Fruit fly (Drosophila melanogaster) whole organism, prepupa: ENCODE data around the gene CG10513.

ENCODE experiments used
- CG6854 ChIP-seq: fragments of 200-800 bp; sonication (Bioruptor generic); optimal IDR thresholded peaks from 2 replicates; lab custom pipeline; 2017; ENCODE audit warnings: missing biosample characterization, mild to moderate bottlenecking, missing genetic modification characterization
- CG7368 ChIP-seq: fragments of 200-800 bp; sonication (Bioruptor generic); optimal IDR thresholded peaks from 3 replicates; lab custom pipeline; 2016; ENCODE audit warnings: missing biosample characterization, missing genetic modification characterization
- CG8119 ChIP-seq: fragments of 200-800 bp; sonication (Bioruptor generic); IDR thresholded peaks from 3 replicates; pipeline ENCODE4 v1.3.6; 2022; ENCODE audit warnings: missing biosample characterization, missing genetic modification characterization
- Hr38 ChIP-seq: sonication (Bioruptor generic); optimal IDR thresholded peaks from 2 replicates; lab custom pipeline; 2016; ENCODE audit warnings: missing biosample characterization, missing genetic modification characterization
- Hr39 ChIP-seq: fragments of 200-800 bp; sonication (Bioruptor generic); optimal IDR thresholded peaks from 2 replicates; lab custom pipeline; 2016; ENCODE audit warnings: missing biosample characterization, missing genetic modification characterization
- acj6 ChIP-seq: fragments of 200-800 bp; sonication (Bioruptor generic); optimal IDR thresholded peaks from 3 replicates; lab custom pipeline; 2016; ENCODE audit warnings: missing biosample characterization, missing genetic modification characterization
- dsx ChIP-seq: fragments of 200-800 bp; optimal IDR thresholded peaks from 3 replicates; lab custom pipeline; 2019; ENCODE audit warnings: missing biosample characterization, mild to moderate bottlenecking, missing genetic modification characterization, moderate library complexity; ENCODE audit not compliant: poor library complexity, severe bottlenecking
- esn ChIP-seq: fragments of 200-800 bp; sonication (Bioruptor generic); optimal IDR thresholded peaks from 2 replicates; lab custom pipeline; 2016; ENCODE audit warnings: missing biosample characterization, mild to moderate bottlenecking, missing genetic modification characterization, moderate library complexity
- salr ChIP-seq, 2 experiments: fragments of 200-800 bp; sonication (Bioruptor generic); optimal IDR thresholded peaks; 3 replicates each; lab custom pipeline; 2016 to 2018; ENCODE audit warnings: missing biosample characterization in 2 of 2, missing genetic modification characterization in 2 of 2, mild to moderate bottlenecking in 1 of 2

DNA sequence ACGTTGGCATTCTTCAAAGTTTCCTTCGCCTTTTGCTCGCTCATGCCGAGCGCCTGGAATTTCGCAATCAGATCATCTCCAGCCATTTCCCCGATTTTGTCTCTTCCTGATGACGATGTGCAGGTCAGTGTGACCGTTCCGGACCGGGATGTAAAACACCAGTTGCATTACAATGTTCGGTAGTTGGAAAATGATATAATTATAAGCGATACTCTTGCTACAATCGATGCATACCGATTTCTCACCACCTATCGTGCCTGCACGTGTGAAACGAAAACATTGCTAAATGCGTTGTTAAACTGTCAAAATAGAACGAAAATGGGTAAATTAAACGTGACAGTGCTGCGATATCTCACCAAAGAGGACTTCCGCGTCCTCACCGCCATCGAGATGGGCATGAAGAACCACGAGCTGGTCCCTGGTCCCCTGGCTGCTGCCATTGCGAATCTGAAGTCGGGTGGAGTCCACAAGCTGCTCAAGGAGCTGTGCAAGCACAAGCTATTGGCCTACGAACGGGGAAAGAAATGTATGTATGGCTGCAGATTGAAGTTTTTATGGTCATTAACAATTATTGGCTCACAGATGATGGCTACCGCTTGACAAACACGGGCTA is 11.3 kb downstream of the CG10513 start, which contains the start of the genes GlnRS and RIOK2:
- TF ChIP-seq dsx (no peak), Hr39 (GFP tag; lab: Kevin White, UChicago) (no peak), CG8119 (GFP tag; lab: Robert Waterston, UW) (no peak), salr (GFP tag; optimal IDR thresholded peaks at IDR 0.05; lab: Kevin White, UChicago) (no peak), Hr38 (GFP tag; lab: Kevin White, UChicago) (no peak), CG7368 (no peak), CG6854 (no peak), esn (GFP tag; lab: Kevin White, UChicago) (no peak), acj6 (GFP tag; lab: Kevin White, UChicago) (no peak)
